Worm (Caenorhabditis elegans) whole organism, L3 larva: ENCODE measurements around the gene C17G10.1.

ENCODE experiments used
- elt-1 ChIP-seq: fragments of 150-350 bp; optimal IDR thresholded peaks from 2 replicates; lab custom pipeline; 2014; ENCODE audit warnings: missing biosample characterization, missing genetic modification characterization
- fkh-10 ChIP-seq: sonication (generic microtip); optimal IDR thresholded peaks from 2 replicates; lab custom pipeline; 2017; ENCODE audit warnings: missing biosample characterization, missing genetic modification reagents, missing genetic modification characterization
- nhr-237 ChIP-seq: fragments of 150-350 bp; optimal IDR thresholded peaks from 2 replicates; lab custom pipeline; 2014; ENCODE audit warnings: missing biosample characterization, missing genetic modification characterization
- nhr-67 ChIP-seq: fragments of 150-350 bp; optimal IDR thresholded peaks from 2 replicates; lab custom pipeline; 2014; ENCODE audit warnings: missing biosample characterization, missing genetic modification characterization
- snpc-4 ChIP-seq: fragments of 150-350 bp; optimal IDR thresholded peaks from 2 replicates; lab custom pipeline; 2014; ENCODE audit warnings: missing biosample characterization, missing genetic modification characterization
- tbx-2 ChIP-seq: sonication (generic microtip); optimal IDR thresholded peaks from 2 replicates; lab custom pipeline; 2016; ENCODE audit warnings: mild to moderate bottlenecking, missing genetic modification characterization, missing compliant biosample characterization
- unc-39 ChIP-seq: sonication (generic microtip); optimal IDR thresholded peaks from 4 replicates; lab custom pipeline; 2017; ENCODE audit warnings: missing biosample characterization, missing genetic modification characterization

ce11 chrII:5554788-5555187 lies 41.6 kb upstream of the C17G10.1 start:
- TF ChIP-seq tbx-2 (tag; lab: Kevin White, UChicago) (no peak), nhr-237 (tag; lab: Kevin White, UChicago) (no peak), unc-39 (tag; lab: Kevin White, UChicago) (no peak), fkh-10 (no peak), nhr-67 (tag; lab: Kevin White, UChicago) (no peak), elt-1 (tag; lab: Kevin White, UChicago) (no peak), snpc-4 (tag; lab: Kevin White, UChicago) (no peak)
